Worm (Caenorhabditis elegans): ENCODE data around the gene T28A11.19.

DNA sequence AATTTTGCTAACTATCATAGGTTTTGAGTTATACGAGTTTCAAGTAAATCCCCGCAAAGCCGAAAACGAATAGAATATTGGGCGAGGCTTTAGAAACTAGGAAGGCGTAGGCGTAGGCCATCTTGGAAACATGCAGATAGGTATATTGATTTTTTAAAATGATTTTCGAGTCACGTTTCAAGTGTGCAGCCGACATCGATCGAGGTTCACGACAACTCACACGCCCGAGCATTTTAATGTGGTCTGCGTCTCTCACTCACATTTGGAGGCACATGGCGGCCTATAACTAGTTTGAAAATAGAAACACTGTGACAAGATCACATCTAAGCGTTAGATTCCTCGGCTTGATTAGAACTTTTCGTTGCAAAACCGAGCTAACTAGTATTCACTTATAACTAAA is 41.9 kb downstream of the T28A11.19 start, which contains the start of gene K08D9.2:
- no peak for TF ChIP-seq nhr-25 (tag; optimal IDR thresholded peaks at IDR 0.05)
- no peak for TF ChIP-seq fos-1 (tag; optimal IDR thresholded peaks at IDR 0.05)
- no peak for TF ChIP-seq nhr-76 (tag; optimal IDR thresholded peaks at IDR 0.05)
- no peak for TF ChIP-seq aly-2 (tag; optimal IDR thresholded peaks at IDR 0.05)
- no peak for TF ChIP-seq unc-62 (GFP tag; optimal IDR thresholded peaks at IDR 0.05)
- no peak for TF ChIP-seq nhr-77 (tag; optimal IDR thresholded peaks at IDR 0.05)
